Fruit fly (Drosophila melanogaster) whole organism, embryonic: ENCODE data around the gene Swip-1.

Experiments
- Blimp-1 ChIP-seq: fragments of 200-800 bp; sonication (Bioruptor generic); optimal IDR thresholded peaks from 3 replicates; lab custom pipeline; 2018; ENCODE audit warnings: missing biosample characterization, missing genetic modification characterization, mild to moderate bottlenecking, moderate library complexity, missing genetic modification reagents
- CG10209 ChIP-seq: fragments of 200-800 bp; sonication (Bioruptor generic); optimal IDR thresholded peaks from 3 replicates; lab custom pipeline; 2017; ENCODE audit warnings: missing biosample characterization, mild to moderate bottlenecking, missing genetic modification characterization, missing genetic modification reagents
- CG10543 ChIP-seq: fragments of 200-800 bp; sonication (Bioruptor generic); optimal IDR thresholded peaks from 3 replicates; lab custom pipeline; 2017; ENCODE audit warnings: missing biosample characterization, mild to moderate bottlenecking, missing genetic modification characterization, moderate library complexity
- CG11504 ChIP-seq: fragments of 200-800 bp; sonication (Bioruptor generic); optimal IDR thresholded peaks from 3 replicates; lab custom pipeline; 2019; ENCODE audit warnings: missing biosample characterization, mild to moderate bottlenecking, missing genetic modification characterization, moderate library complexity
- CG11560 ChIP-seq: fragments of 200-800 bp; sonication (Bioruptor generic); IDR thresholded peaks from 3 replicates; pipeline ENCODE4 v1.3.6; 2022; ENCODE audit warnings: missing biosample characterization, missing genetic modification characterization
- CG12155 ChIP-seq: fragments of 200-800 bp; sonication (Bioruptor generic); optimal IDR thresholded peaks from 3 replicates; lab custom pipeline; 2016; ENCODE audit warnings: missing biosample characterization, missing genetic modification characterization
- CG12236 ChIP-seq: fragments of 200-800 bp; sonication (Bioruptor generic); optimal IDR thresholded peaks from 2 replicates; lab custom pipeline; 2016; ENCODE audit warnings: missing biosample characterization, missing genetic modification characterization
- CG12744 ChIP-seq: fragments of 200-800 bp; sonication (Bioruptor generic); optimal IDR thresholded peaks from 2 replicates; lab custom pipeline; 2016; ENCODE audit warnings: missing biosample characterization, missing genetic modification characterization
- CG13894 ChIP-seq: fragments of 200-800 bp; sonication (Bioruptor generic); optimal IDR thresholded peaks from 3 replicates; lab custom pipeline; 2018; ENCODE audit warnings: missing biosample characterization, mild to moderate bottlenecking, missing genetic modification characterization, moderate library complexity
- CG18476 ChIP-seq: fragments of 200-800 bp; sonication (Bioruptor generic); optimal IDR thresholded peaks from 2 replicates; lab custom pipeline; 2016; ENCODE audit warnings: missing biosample characterization, mild to moderate bottlenecking, missing genetic modification characterization
- CG2116 ChIP-seq: fragments of 200-800 bp; sonication (Bioruptor generic); optimal IDR thresholded peaks from 3 replicates; lab custom pipeline; 2018; ENCODE audit warnings: missing biosample characterization, mild to moderate bottlenecking, missing genetic modification characterization
- CG3281 ChIP-seq: fragments of 200-800 bp; sonication (Bioruptor generic); optimal IDR thresholded peaks from 3 replicates; lab custom pipeline; 2017; ENCODE audit warnings: missing biosample characterization, mild to moderate bottlenecking, missing genetic modification characterization
- CG3407 ChIP-seq: fragments of 200-800 bp; sonication (Bioruptor generic); optimal IDR thresholded peaks from 2 replicates; lab custom pipeline; 2018; ENCODE audit warnings: missing biosample characterization, mild to moderate bottlenecking, missing genetic modification characterization
- CG3995 ChIP-seq: fragments of 200-800 bp; sonication (Bioruptor generic); optimal IDR thresholded peaks from 3 replicates; lab custom pipeline; 2016; ENCODE audit warnings: missing biosample characterization, missing genetic modification characterization
- CG42726 ChIP-seq: fragments of 200-800 bp; sonication (Bioruptor generic); IDR thresholded peaks from 2 replicates; pipeline ENCODE4 v1.3.6; 2022; ENCODE audit warnings: missing biosample characterization, missing genetic modification characterization; ENCODE audit not compliant: partially characterized antibody
- CG4360 ChIP-seq: fragments of 200-800 bp; sonication (Bioruptor generic); IDR thresholded peaks from 2 replicates; pipeline ENCODE4 v1.3.6; 2022; ENCODE audit warnings: missing biosample characterization, missing genetic modification characterization
- CG4854 ChIP-seq: fragments of 200-800 bp; sonication (Bioruptor generic); optimal IDR thresholded peaks from 2 replicates; lab custom pipeline; 2016; ENCODE audit warnings: missing biosample characterization, missing genetic modification characterization, inconsistent platforms
- CG7357 ChIP-seq: fragments of 200-800 bp; sonication (Bioruptor generic); IDR thresholded peaks from 3 replicates; pipeline ENCODE4 v1.3.6; 2022; ENCODE audit warnings: missing biosample characterization, missing genetic modification characterization
- CG7556 ChIP-seq: fragments of 200-800 bp; sonication (Bioruptor generic); optimal IDR thresholded peaks from 2 replicates; lab custom pipeline; 2017; ENCODE audit warnings: missing biosample characterization, mild to moderate bottlenecking, missing genetic modification characterization
- CG8388 ChIP-seq: fragments of 200-800 bp; sonication (Bioruptor generic); optimal IDR thresholded peaks from 2 replicates; lab custom pipeline; 2019; ENCODE audit warnings: missing biosample characterization, mild to moderate bottlenecking, missing genetic modification characterization, moderate library complexity
- CG9215 ChIP-seq: fragments of 200-800 bp; sonication (Bioruptor generic); IDR thresholded peaks from 2 replicates; pipeline ENCODE4 v1.3.6; 2022; ENCODE audit warnings: missing biosample characterization, missing genetic modification characterization
- CG9817 ChIP-seq: fragments of 200-800 bp; sonication (Bioruptor generic); optimal IDR thresholded peaks from 2 replicates; lab custom pipeline; 2018; ENCODE audit warnings: missing biosample characterization, mild to moderate bottlenecking, missing genetic modification characterization, moderate library complexity
- Fer1 ChIP-seq: fragments of 200-800 bp; sonication (Bioruptor generic); optimal IDR thresholded peaks from 2 replicates; lab custom pipeline; 2017; ENCODE audit warnings: missing biosample characterization, mild to moderate bottlenecking, missing genetic modification characterization
- HLH3B ChIP-seq: fragments of 200-800 bp; sonication (Bioruptor generic); IDR thresholded peaks from 2 replicates; pipeline ENCODE4 v1.3.6; 2022; ENCODE audit warnings: missing biosample characterization, missing genetic modification characterization
- HLH54F ChIP-seq: fragments of 200-800 bp; sonication (Bioruptor generic); optimal IDR thresholded peaks from 3 replicates; lab custom pipeline; 2016; ENCODE audit warnings: missing biosample characterization, missing genetic modification characterization
- Hmx ChIP-seq: fragments of 200-800 bp; sonication (Bioruptor generic); optimal IDR thresholded peaks from 2 replicates; lab custom pipeline; 2016; ENCODE audit warnings: missing biosample characterization, missing genetic modification characterization
- MTF-1 ChIP-seq: fragments of 200-800 bp; sonication (Bioruptor generic); optimal IDR thresholded peaks from 2 replicates; lab custom pipeline; 2018; ENCODE audit warnings: missing biosample characterization, mild to moderate bottlenecking, missing genetic modification characterization, borderline replicate concordance
- Max ChIP-seq: fragments of 200-800 bp; sonication (Bioruptor generic); optimal IDR thresholded peaks from 2 replicates; lab custom pipeline; 2016; ENCODE audit warnings: missing biosample characterization, mild to moderate bottlenecking, missing genetic modification characterization
- Neu2 ChIP-seq: fragments of 200-800 bp; sonication (Bioruptor generic); optimal IDR thresholded peaks from 3 replicates; lab custom pipeline; 2016; ENCODE audit warnings: missing biosample characterization, missing genetic modification characterization, borderline replicate concordance
- NfI ChIP-seq: fragments of 200-800 bp; sonication (Bioruptor generic); optimal IDR thresholded peaks from 3 replicates; lab custom pipeline; 2018; ENCODE audit warnings: missing biosample characterization, mild to moderate bottlenecking, missing genetic modification characterization, moderate library complexity
- Optix ChIP-seq: fragments of 200-800 bp; sonication (Bioruptor generic); IDR thresholded peaks from 3 replicates; pipeline ENCODE4 v1.3.6; 2022; ENCODE audit warnings: missing biosample characterization, missing genetic modification characterization
- Sox102F ChIP-seq: fragments of 200-800 bp; sonication (Bioruptor generic); optimal IDR thresholded peaks from 2 replicates; lab custom pipeline; 2018; ENCODE audit warnings: missing biosample characterization, mild to moderate bottlenecking, missing genetic modification characterization, moderate library complexity
- cad ChIP-seq: fragments of >200 bp; optimal IDR thresholded peaks from 2 replicates; lab custom pipeline; 2017; ENCODE audit warnings: missing biosample characterization, missing genetic modification characterization
- cg ChIP-seq: fragments of 200-800 bp; sonication (Bioruptor generic); optimal IDR thresholded peaks from 3 replicates; lab custom pipeline; 2019; ENCODE audit warnings: missing biosample characterization, mild to moderate bottlenecking, missing genetic modification characterization, moderate library complexity
- chif ChIP-seq, 2 experiments: fragments of 200-800 bp; sonication (Bioruptor generic); optimal IDR thresholded peaks; 3 replicates each; lab custom pipeline; 2016; ENCODE audit warnings: missing biosample characterization in 2 of 2, missing genetic modification characterization in 2 of 2
- croc ChIP-seq: fragments of 200-800 bp; sonication (Bioruptor generic); conservative IDR thresholded peaks from 3 replicates; pipeline ENCODE4 v1.3.6; 2022; ENCODE audit warnings: missing biosample characterization, missing genetic modification characterization
- dati ChIP-seq: fragments of 200-800 bp; sonication (Bioruptor generic); IDR thresholded peaks from 2 replicates; pipeline ENCODE4 v1.3.6; 2022; ENCODE audit warnings: missing biosample characterization, missing genetic modification characterization
- dm ChIP-seq: fragments of 200-800 bp; sonication (Bioruptor generic); optimal IDR thresholded peaks from 3 replicates; lab custom pipeline; 2016; ENCODE audit warnings: missing biosample characterization, missing genetic modification characterization
- exex ChIP-seq: fragments of 200-800 bp; sonication (Bioruptor generic); optimal IDR thresholded peaks from 4 replicates; lab custom pipeline; 2018; ENCODE audit warnings: missing biosample characterization, mild to moderate bottlenecking, missing genetic modification characterization, moderate library complexity
- eyg ChIP-seq: fragments of 200-800 bp; sonication (Bioruptor generic); optimal IDR thresholded peaks from 3 replicates; lab custom pipeline; 2016; ENCODE audit warnings: missing biosample characterization, missing genetic modification characterization
- grau ChIP-seq: fragments of 200-800 bp; optimal IDR thresholded peaks from 3 replicates; lab custom pipeline; 2019; ENCODE audit warnings: missing biosample characterization, mild to moderate bottlenecking, missing genetic modification characterization, moderate library complexity
- mld ChIP-seq: fragments of 200-800 bp; sonication (Bioruptor generic); IDR thresholded peaks from 3 replicates; pipeline ENCODE4 v1.3.6; 2022; ENCODE audit warnings: missing biosample characterization, missing genetic modification characterization; ENCODE audit not compliant: partially characterized antibody
- pho ChIP-seq: fragments of 200-800 bp; sonication (Bioruptor generic); optimal IDR thresholded peaks from 2 replicates; lab custom pipeline; 2016; ENCODE audit warnings: missing biosample characterization, missing genetic modification characterization
- psq ChIP-seq: fragments of 200-800 bp; sonication (Bioruptor generic); optimal IDR thresholded peaks from 2 replicates; lab custom pipeline; 2017; ENCODE audit warnings: missing biosample characterization, missing genetic modification characterization
- sisA ChIP-seq: fragments of 200-800 bp; sonication (Bioruptor generic); IDR thresholded peaks from 2 replicates; pipeline ENCODE4 v1.3.6; 2022; ENCODE audit warnings: missing biosample characterization, missing genetic modification characterization
- trem ChIP-seq: fragments of 200-800 bp; optimal IDR thresholded peaks from 3 replicates; lab custom pipeline; 2019; ENCODE audit warnings: missing biosample characterization, mild to moderate bottlenecking, missing genetic modification characterization, moderate library complexity
- unpg ChIP-seq: fragments of 200-800 bp; sonication (Bioruptor generic); optimal IDR thresholded peaks from 3 replicates; lab custom pipeline; 2018; ENCODE audit warnings: missing biosample characterization, mild to moderate bottlenecking, missing genetic modification characterization, moderate library complexity
- usp ChIP-seq: fragments of >200 bp; optimal IDR thresholded peaks from 2 replicates; lab custom pipeline; 2017; ENCODE audit warnings: missing biosample characterization, missing genetic modification characterization
- wor ChIP-seq: fragments of 200-800 bp; sonication (Bioruptor generic); IDR thresholded peaks from 2 replicates; pipeline ENCODE4 v1.3.6; 2022; ENCODE audit warnings: missing biosample characterization, missing genetic modification characterization
- zfh2 ChIP-seq: fragments of 200-800 bp; sonication (Bioruptor generic); optimal IDR thresholded peaks from 2 replicates; lab custom pipeline; 2016; ENCODE audit warnings: missing biosample characterization, missing genetic modification characterization

Swip-1 gene

DNA sequence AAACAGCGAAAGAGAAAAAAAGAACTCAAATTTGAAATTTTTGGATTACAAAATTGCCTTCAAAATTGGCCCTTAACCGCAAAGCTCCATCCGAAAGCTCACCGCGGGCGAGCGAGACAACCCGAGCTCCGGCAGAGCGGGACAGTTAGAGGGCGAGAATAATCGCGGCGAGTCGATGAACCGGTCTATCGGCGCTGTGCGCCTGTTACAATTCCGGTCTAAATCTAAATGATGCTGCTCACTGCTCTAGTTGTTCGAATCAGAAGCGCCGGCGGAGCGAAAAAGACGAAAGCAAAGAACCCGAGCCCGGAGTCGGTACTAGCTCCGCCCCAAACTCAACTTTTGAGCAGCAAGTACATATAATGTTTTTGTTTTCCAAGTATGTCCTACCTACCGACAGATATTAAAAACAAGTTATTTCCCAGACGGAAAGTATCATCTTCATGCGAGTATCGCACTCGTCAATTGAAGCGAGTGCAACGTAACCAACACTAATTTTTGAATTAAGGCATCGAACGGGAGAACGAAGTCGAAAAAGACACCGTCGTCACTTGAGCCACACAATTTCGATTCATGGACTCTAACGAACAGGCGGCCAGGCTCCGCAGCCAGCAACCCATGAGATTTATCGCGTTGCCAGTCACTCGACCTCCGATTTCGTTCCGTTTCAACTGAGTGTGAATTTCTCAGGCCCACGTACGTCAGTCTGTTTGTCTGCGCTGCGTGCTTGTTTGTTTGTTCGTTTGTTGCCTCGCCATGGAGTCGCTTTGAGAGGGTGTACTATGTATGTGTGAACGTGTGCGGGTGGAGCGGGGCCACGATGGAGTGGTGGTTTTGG, 42.7 kb downstream of the Swip-1 start:
- TF ChIP-seq chif (GFP tag; optimal IDR thresholded peaks at IDR 0.05; lab: Kevin White, UChicago) (no peak), unpg (no peak), CG4360 (GFP tag; lab: Robert Waterston, UW) (no peak), wor (no peak), psq (peak; percentile 8), MTF-1 (GFP tag; lab: Kevin White, UChicago) (no peak), CG11504 (tag; lab: Kevin White, UChicago) (peak; percentile 27), CG12744 (GFP tag; lab: Kevin White, UChicago) (no peak), CG4854 (no peak), eyg (GFP tag; lab: Kevin White, UChicago) (no peak), dati (GFP tag; lab: Robert Waterston, UW) (no peak), CG8388 (no peak), zfh2 (GFP tag; lab: Kevin White, UChicago) (no peak), usp (no peak), trem (no peak), pho (GFP tag; lab: Kevin White, UChicago) (no peak), cg (peak; percentile 61), HLH3B (GFP tag; lab: Robert Waterston, UW) (no peak), NfI (peak; percentile 23), CG42726 (no peak), CG7357 (no peak), CG3995 (GFP tag; lab: Kevin White, UChicago) (no peak), CG18476 (GFP tag; lab: Kevin White, UChicago) (no peak), CG7556 (GFP tag; lab: Kevin White, UChicago) (no peak), mld (GFP tag; lab: Robert Waterston, UW) (no peak), CG3281 (no peak), Max (GFP tag; lab: Kevin White, UChicago) (no peak), exex (peak; percentile 40), Fer1 (GFP tag; lab: Kevin White, UChicago) (peak; percentile 48), CG11560 (tag; lab: Robert Waterston, UW) (no peak), Hmx (GFP tag; lab: Kevin White, UChicago) (no peak), sisA (no peak), CG13894 (tag; lab: Kevin White, UChicago) (peak; percentile 88), Sox102F (GFP tag; lab: Kevin White, UChicago) (no peak), CG12236 (GFP tag; lab: Kevin White, UChicago) (no peak), CG9817 (no peak), CG10209 (GFP tag; lab: Kevin White, UChicago) (no peak), CG9215 (GFP tag; lab: Robert Waterston, UW) (no peak), Optix (GFP tag; lab: Robert Waterston, UW) (no peak), cad (GFP tag; lab: Kevin White, UChicago) (no peak), CG3407 (GFP tag; lab: Kevin White, UChicago) (peak; percentile 15), dm (GFP tag; lab: Kevin White, UChicago) (peak; percentile 5), HLH54F (GFP tag; lab: Kevin White, UChicago) (no peak), Blimp-1 (GFP tag; lab: Kevin White, UChicago) (no peak), CG10543 (GFP tag; lab: Kevin White, UChicago) (peak; percentile 82), grau (tag; lab: Kevin White, UChicago) (no peak), Neu2 (GFP tag; lab: Kevin White, UChicago) (no peak), croc (GFP tag; lab: Robert Waterston, UW) (no peak), CG2116 (GFP tag; lab: Kevin White, UChicago) (peak; percentile 93), CG12155 (GFP tag; lab: Kevin White, UChicago) (peak; percentile 81)
